Fruit fly (Drosophila melanogaster) whole organism, wandering third instar larva: ENCODE data around the gene chas.

Experiments used
- CG9705 ChIP-seq: fragments of 200-800 bp; sonication (Bioruptor generic); optimal IDR thresholded peaks from 2 replicates; lab custom pipeline; 2018; ENCODE audit warnings: missing biosample characterization, mild to moderate bottlenecking, missing genetic modification characterization
- Dfd ChIP-seq: fragments of >200 bp; optimal IDR thresholded peaks from 2 replicates; lab custom pipeline; 2017; ENCODE audit warnings: missing biosample characterization, missing genetic modification characterization
- Mio ChIP-seq: sonication (Bioruptor generic); optimal IDR thresholded peaks from 2 replicates; lab custom pipeline; 2016; ENCODE audit warnings: missing biosample characterization, missing genetic modification characterization
- N ChIP-seq: fragments of >200 bp; optimal IDR thresholded peaks from 2 replicates; lab custom pipeline; 2018; ENCODE audit warnings: missing biosample characterization, missing external identifiers, missing genetic modification characterization
- br ChIP-seq: fragments of 200-800 bp; sonication (Bioruptor generic); optimal IDR thresholded peaks from 2 replicates; lab custom pipeline; 2016; ENCODE audit warnings: missing biosample characterization, missing genetic modification characterization
- h ChIP-seq: fragments of 200-800 bp; sonication (Bioruptor generic); optimal IDR thresholded peaks from 3 replicates; lab custom pipeline; 2016; ENCODE audit warnings: missing biosample characterization, mild to moderate bottlenecking, missing genetic modification characterization
- lola ChIP-seq: fragments of >200 bp; optimal IDR thresholded peaks from 2 replicates; lab custom pipeline; 2017; ENCODE audit warnings: missing biosample characterization, missing genetic modification characterization
- pan ChIP-seq: fragments of >200 bp; optimal IDR thresholded peaks from 2 replicates; lab custom pipeline; 2017
- psq ChIP-seq: fragments of 200-800 bp; sonication (Bioruptor generic); optimal IDR thresholded peaks from 3 replicates; lab custom pipeline; 2017; ENCODE audit warnings: missing biosample characterization, mild to moderate bottlenecking, missing genetic modification characterization, moderate library complexity
- sage ChIP-seq: fragments of 200-800 bp; sonication (Bioruptor generic); optimal IDR thresholded peaks from 2 replicates; lab custom pipeline; 2016; ENCODE audit warnings: missing biosample characterization, mild to moderate bottlenecking, missing genetic modification characterization
- sv ChIP-seq: fragments of 200-800 bp; sonication (Bioruptor generic); optimal IDR thresholded peaks from 3 replicates; lab custom pipeline; 2016; ENCODE audit warnings: missing biosample characterization, missing genetic modification characterization

DNA sequence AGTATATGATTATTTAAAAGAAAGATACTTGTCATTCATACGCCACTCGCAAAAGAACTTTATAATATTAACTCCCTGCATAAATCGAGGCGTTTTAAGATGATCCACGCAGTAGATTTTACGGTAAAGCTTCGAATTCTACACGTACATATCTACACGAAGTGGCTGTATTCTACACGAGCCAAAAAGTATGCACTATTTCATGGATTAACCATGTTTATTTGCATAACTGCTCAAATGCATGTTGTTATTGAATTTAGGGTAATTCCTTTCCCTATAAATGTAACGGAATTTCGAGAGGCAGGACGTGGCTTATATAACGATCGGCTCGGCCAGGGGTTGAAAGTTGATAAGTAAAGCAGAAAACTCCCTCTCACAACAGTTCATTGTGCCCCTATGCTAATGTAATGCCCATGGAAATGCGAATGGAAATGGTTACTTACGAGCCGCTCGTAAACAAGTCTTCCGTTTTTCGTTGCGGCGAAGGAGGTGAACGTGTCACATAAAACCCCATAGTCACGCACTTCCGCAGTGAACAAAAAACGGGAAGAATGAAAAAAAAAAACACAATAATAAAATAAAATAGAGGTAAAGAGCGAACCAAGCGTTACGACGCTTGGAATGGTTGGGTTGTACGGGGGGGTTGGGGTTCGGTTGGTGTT lies 38.6 kb upstream of the chas start:
- TF ChIP-seq Mio (GFP tag; lab: Kevin White, UChicago) (no peak), sage (GFP tag; lab: Kevin White, UChicago) (no peak), N (GFP tag; lab: Kevin White, UChicago) (no peak), Dfd (no peak), psq (GFP tag; lab: Kevin White, UChicago) (no peak), CG9705 (no peak), sv (GFP tag; lab: Kevin White, UChicago) (no peak), h (GFP tag; lab: Kevin White, UChicago) (no peak), pan (lab: Kevin White, UChicago) (no peak), lola (GFP tag; lab: Kevin White, UChicago) (no peak), br (GFP tag; lab: Kevin White, UChicago) (no peak)
